Fruit fly (Drosophila melanogaster) whole organism, larva: Measurements from ENCODE around the gene abd-A.

Experiments
- noc ChIP-seq: fragments of 200-800 bp; sonication (Bioruptor generic); optimal IDR thresholded peaks from 3 replicates; lab custom pipeline; 2019; ENCODE audit warnings: missing biosample characterization, mild to moderate bottlenecking, missing genetic modification characterization, moderate library complexity

Gene abd-A

DNA sequence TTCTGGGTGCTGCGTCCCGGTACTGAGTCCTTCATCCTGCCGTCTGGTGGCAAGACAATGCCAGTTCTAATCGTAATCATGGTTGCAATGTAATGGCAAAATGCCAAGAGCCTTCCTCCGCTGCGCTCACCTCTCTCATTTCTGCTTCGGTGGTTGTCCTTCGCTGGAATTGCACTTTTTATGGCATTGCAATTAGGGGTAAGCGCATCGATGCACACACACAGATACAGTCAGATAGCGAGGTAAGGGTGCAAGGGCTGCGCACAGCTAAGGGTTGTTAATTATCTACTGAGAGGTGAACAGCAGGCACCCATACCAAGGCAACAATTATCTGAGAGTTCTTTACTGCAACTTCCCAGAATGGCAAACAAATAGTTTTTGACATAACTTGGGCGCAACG is 18.8 kb upstream of the abd-A start:
- no peak for TF ChIP-seq noc (tag; lab: Kevin White, UChicago)

DNA sequence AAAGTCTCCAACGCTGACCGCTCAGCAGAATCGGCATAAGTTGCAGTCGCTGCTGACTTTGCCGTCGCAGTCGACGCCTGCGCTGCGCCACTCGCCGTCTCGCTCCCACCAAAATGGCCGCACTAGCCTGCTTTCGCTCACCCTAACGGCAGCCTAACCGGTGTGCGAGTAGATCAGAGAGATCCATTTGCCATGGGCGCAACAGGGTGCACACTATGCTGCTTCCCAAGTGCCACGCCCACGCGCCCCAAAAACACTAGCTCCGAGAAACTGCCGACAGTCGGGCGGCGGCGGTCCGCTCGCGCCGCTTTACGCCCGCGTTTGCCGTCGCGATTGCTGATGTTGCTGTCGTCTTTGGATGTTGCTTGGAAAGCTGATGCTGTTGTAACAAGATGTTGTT is 17.4 kb upstream of the abd-A start:
- no peak for TF ChIP-seq noc (tag; lab: Kevin White, UChicago)

DNA sequence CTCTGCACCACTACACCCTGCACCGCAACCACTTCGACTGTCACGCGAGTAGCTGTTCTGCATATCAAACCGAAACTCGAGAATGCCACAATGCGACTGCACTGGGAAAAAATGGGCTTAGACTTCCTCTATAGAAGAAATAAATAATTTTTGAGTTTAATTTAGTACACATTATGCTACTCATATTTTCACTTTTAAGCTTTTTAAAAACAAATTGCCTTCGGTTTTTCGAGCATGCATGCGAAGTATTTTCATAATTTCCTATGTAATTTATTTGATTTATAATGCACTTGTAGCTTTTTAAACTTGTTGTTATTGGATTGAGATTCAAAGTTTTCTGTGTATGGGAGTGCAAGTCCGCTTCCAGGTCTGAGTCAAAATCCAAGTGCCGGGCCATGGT is 13.6 kb upstream of the abd-A start:
- no peak for TF ChIP-seq noc (tag; lab: Kevin White, UChicago)

DNA sequence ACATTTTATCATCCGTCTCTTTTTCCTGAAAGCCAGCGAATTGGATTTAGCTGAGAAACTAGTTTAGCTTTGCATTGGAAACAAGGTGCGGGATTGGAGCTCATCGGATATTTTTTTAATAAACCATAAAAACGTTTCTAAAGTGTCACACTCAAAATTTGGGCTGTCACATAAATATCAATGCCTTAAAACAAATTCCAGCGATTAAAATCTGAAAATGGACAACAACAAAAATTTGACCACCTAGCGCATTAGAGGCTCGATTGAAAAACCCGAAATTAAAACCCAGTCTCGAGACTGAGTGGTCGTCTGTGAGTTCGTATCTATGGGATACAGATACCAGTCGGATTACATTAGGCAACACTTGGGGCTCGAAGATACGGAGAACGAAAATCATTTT is 12.7 kb upstream of the abd-A start:
- no peak for TF ChIP-seq noc (tag; lab: Kevin White, UChicago)

DNA sequence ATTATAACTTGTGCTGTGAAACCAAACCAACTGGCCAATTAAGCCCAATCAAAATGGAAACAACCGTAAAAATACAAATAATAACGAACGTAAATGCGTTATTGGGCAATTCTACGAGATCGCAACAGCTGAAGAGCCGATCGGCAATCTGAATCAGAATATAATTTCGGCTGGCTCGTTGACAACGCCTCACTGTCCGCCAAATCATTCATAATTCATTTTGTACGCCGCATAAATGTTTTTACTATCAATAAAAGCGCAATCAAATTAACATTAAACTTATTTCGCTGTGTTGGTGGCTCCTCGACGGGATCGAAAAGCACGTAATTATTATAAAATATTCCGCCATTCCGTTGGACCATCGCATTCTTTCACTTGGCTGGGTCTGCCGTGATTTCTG is 10.9 kb upstream of the abd-A start:
- no peak for TF ChIP-seq noc (tag; lab: Kevin White, UChicago)

DNA sequence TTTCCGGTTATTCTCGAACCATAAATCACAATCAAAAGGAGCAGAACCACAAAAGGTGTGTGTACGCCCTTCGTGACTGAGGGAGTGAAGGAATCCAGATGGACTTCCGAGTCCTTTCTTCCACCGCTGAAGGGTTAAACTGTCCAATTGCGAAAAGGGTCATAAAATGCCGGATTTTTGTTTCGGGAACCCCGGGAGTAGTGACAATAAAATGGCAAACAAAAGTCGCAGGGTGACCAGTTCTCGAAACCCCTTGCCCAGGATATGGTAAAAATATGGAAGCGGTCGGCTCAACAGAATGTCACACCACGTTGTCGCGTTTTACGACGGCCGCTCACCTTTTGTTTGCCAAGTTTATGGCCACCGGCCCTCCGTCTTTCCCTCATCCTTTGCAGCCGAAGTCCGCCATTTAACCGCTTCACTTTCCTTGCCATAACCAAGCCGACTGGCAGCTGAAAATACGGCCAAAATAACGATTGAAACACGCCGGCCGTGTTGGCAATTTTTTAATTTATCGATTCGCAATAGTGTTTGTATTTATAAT is 9.8 kb upstream of the abd-A start:
- TF ChIP-seq noc (tag; lab: Kevin White, UChicago), result no peak

DNA sequence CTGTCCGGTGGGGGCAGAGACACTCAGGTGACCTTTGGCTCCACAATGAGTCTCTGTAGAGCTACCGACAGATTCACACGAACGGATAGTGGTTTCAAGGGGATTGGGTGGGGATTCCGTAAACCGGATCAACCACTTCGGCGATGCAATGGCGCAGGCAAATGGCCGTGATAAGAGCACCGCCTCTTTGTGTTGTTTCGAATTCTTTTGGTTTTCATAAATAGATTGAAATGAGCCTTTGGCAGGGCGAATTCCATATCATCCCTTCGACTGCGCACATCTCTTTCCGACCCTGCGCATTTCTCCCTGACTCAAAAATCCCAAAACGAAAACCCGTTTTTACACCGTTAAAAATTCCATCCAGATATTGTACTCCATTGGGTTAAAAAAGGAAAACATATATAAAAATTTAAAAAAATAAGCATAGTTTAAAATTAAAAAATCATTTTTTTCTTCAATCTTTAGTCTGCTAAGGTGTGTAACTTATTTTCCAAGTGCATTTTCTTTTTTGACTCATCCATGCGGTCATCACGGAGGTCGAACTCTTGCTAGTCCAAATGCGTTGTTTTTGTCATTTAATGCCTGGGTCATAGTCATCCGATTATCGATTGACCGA is 7.8 kb upstream of the abd-A start:
- TF ChIP-seq noc (tag; lab: Kevin White, UChicago), result no peak

DNA sequence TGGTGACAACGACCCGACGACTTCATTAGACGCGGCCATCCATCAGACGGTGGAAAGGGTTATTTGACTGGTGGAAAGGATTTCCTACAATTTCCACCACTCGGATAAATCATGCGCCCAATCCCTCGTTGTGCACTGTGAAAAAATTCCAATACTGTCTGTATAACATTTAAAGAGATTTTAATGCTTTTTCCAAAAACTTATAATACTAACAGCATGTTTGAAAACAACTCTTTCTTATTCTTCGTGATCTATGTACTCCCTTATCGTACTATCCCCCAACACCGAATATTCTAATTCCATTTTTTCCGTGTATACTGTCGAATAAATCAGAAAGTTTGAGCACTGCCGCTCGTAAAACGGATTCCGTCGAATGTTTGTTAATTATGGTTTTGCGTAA is 6.2 kb upstream of the abd-A start:
- no peak for TF ChIP-seq noc (tag; lab: Kevin White, UChicago)

DNA sequence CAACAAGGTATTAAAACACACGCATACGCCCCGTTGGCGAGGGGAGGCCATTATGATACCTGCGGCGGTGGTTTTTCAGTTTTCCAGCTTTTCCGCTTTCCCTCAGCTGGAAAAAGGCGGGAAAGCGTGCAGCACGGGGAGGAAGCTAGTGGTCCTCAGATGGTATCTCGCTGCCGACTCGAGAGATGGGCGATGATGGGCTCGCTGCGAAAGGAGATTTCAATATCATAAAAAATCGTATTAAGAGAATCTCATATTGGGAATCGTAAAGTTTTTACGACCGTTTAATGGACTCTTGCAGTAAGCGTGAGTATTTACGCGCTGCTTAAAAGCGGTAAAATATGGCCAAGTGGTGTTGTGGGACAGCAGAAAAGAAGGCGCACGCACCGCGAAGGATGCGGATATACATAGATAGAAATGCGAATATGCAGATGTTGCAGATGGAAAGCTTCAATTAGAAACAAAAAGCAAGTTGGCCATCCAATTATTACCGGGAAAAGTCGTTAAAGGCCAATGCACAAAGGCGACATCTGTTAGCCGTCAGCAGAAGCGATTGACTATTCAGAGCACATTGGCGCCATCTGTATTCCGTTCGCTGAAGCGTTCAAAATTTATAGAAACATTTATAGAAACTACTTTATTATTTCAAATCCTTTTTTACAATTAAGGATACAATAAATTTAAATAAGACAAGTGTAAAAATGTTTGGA is 4.6 kb upstream of the abd-A start:
- TF ChIP-seq noc (tag; lab: Kevin White, UChicago), result no peak

DNA sequence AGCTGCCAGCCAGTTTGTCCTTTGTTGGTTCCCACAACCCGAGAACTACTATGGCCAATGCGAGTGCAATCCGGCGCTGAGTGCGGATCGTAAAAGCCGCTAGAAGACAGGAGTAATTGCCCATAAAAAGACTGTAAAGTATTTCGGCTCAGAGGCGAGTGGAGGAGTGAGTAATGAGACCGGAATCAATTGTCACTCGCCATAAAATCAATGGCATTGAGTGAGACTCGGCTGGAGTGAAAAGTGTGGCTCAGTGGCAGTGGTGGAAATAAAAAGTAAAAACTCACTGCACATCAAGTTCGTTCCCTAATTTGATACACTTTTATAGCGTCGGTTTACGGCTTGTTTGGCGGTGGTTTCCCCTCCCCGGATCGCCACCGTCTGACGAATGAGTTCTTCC is 3.2 kb upstream of the abd-A start:
- no peak for TF ChIP-seq noc (tag; lab: Kevin White, UChicago)

DNA sequence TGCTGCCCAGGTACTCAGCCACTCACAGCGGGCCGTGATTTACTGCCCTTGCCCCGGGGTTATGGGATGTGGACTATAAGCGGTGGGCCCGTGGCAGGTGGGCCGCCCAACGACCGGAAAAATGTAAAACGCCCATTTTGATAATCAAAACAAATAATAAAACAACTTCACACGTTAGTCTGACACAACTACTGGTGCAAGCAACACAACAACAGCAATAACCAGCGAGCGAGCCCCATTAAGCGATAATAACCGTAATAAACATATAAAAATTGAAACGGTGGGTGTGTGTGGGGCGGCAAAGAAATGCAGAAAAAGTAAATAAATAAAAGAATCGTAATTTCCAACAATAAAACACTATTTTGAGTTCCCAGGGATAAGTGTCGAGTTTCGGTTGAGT is 2.1 kb upstream of the abd-A start:
- no peak for TF ChIP-seq noc (tag; lab: Kevin White, UChicago)

DNA sequence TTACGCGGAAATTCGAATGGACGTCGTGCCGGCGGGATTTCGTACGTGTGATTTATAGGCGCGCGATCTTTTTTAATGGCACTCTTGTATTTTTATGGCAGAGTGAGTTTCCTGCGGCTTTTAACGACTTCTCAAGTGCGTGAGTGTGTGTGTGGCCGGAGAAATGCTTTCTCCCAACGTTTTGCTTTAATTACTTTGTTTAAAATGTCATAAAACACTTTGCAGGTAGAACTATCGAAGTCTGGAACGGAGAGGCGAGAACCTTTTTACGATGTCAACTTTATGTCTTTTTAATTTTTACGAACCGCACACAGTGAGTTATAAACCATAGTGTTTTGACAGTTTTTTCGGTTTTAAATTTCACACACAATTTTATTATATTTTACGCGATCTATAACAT is 691 bp downstream of the abd-A start:
- no peak for TF ChIP-seq noc (tag; lab: Kevin White, UChicago)

DNA sequence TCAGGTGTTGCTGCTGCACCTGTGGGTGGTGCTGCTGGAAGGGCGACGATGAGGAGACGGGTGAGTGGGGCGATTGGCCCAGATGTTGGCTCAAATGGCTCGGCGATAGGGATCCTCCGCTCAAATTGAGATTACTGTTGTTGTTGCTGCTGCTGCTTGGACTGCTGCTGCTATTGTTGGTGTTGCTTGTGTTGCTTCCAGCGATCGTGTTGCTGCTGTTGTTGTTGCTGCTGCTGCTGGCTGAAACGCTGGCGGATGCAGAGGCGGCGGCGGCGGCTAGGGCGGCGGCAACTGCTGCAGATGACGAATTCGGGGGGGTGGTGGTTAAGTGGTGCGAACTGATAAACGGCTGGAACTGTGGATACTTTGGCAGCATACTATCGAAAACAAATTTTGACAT is 2.2 kb downstream of the abd-A start:
- TF ChIP-seq noc (tag; lab: Kevin White, UChicago), result no peak

DNA sequence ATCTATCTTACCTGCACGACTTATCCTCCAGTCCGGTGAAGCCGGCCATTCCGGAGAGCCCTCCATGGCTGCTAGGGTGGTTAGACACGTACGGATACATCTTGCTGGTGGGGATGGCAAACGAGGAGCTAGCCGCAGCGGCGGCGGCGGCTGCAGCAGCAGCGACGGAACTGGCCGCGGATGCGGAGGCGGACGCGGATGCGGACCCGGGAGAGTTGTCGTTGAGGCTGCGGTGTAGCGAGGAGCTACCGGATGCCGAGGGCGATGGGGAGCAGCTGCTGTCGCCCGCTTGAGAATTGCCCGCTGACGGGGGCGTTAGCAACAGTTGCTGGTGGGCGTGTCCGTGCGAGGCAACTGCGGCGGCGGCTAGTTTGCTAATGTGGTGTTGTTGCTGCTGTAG is 2.7 kb downstream of the abd-A start:
- no peak for TF ChIP-seq noc (tag; lab: Kevin White, UChicago)

DNA sequence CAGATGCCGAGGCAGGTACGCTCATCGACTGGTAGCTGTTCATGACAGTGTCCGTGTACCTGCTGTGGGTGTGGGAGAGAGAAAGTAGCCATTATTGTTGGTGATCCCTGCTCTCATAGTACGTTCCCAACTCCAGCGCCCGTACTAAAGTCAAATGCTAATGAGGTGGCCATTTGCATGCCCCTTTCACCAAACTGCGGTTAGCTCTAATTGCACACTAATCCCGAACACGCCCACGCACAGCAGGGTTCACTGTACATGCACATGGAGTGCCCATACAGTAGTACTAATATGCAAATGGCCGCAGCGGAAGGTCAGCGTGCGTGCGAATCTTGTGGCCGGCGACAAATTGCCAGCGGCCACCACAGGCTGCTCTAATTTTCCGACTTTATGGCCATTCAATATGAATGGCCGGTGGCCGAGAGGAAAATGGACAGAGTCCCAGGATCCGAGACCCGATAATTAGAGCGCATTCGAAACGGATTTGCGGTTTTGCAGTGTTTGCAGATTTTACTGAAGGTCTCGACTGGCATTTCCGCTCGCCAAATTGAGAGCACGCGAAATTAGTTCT is 3.5 kb downstream of the abd-A start:
- TF ChIP-seq noc (tag; lab: Kevin White, UChicago), result no peak

DNA sequence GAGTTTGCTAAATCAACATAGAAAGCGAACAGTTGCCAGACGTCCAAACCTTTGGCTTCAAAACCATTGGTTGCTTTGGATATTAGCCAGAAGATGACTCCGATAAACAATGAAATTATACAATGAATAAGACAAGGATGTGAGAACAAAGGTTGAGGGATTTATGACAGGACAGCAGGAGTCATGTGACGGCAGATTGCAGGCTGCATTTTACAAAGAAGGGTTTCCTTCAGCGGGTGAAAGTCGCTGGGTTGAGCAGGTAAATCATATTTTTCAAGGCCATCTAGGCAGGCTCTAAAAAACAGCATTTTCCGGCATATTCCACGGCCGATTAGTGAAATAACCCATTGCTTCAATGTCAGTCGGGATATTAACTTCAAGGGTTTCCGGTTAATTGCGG is 7.8 kb downstream of the abd-A start:
- no peak for TF ChIP-seq noc (tag; lab: Kevin White, UChicago)

DNA sequence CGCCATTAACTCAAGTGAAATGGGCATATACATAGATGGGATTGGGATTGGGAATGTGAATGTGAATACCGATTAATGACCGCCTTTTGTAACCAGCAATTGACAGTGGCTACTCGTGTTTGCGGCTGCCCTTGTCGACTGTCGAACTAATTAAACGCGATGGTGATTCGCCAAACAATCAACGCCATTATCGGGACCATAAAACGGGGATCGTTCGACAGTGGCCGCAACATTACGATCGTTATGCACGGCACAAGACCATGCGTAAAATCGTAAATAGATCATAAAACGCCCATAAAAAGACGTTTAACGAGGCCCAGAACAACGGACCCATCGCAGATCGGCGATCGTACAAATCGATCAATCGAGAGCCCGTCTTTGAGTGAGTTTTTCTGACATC is 8.4 kb downstream of the abd-A start:
- no peak for TF ChIP-seq noc (tag; lab: Kevin White, UChicago)
